Worm (Caenorhabditis elegans) whole organism, L2 larva: ENCODE data around the gene F46G11.6.

ENCODE experiments used
- ZK546.5 ChIP-seq: sonication (generic microtip); optimal IDR thresholded peaks from 2 replicates; lab custom pipeline; 2017; ENCODE audit warnings: missing biosample characterization, missing genetic modification characterization
- aly-2 ChIP-seq: fragments of 150-350 bp; optimal IDR thresholded peaks from 2 replicates; lab custom pipeline; 2014; ENCODE audit warnings: missing biosample characterization, missing genetic modification characterization
- ama-1 ChIP-seq: fragments of 150-350 bp; optimal IDR thresholded peaks from 2 replicates; lab custom pipeline; 2018; ENCODE audit warnings: inconsistent platforms
- crh-2 ChIP-seq: sonication (generic microtip); optimal IDR thresholded peaks from 2 replicates; lab custom pipeline; 2017; ENCODE audit warnings: missing biosample characterization, missing genetic modification characterization
- lin-39 ChIP-seq: fragments of 150-350 bp; optimal IDR thresholded peaks from 2 replicates; lab custom pipeline; 2014; ENCODE audit warnings: missing biosample characterization, missing genetic modification reagents, missing genetic modification characterization
- nhr-11 ChIP-seq: fragments of 150-350 bp; optimal IDR thresholded peaks from 2 replicates; lab custom pipeline; 2014; ENCODE audit warnings: missing biosample characterization, missing genetic modification characterization
- sem-4 ChIP-seq: fragments of 150-350 bp; optimal IDR thresholded peaks from 2 replicates; lab custom pipeline; 2014; ENCODE audit warnings: missing biosample characterization, missing genetic modification reagents, missing genetic modification characterization
- unc-55 ChIP-seq: fragments of 150-350 bp; sonication (generic microtip); optimal IDR thresholded peaks from 3 replicates; lab custom pipeline; 2014; ENCODE audit warnings: missing biosample characterization, missing genetic modification reagents, missing genetic modification characterization
- ztf-4 ChIP-seq: fragments of 150-350 bp; optimal IDR thresholded peaks from 2 replicates; lab custom pipeline; 2014; ENCODE audit warnings: missing biosample characterization, missing genetic modification characterization

DNA sequence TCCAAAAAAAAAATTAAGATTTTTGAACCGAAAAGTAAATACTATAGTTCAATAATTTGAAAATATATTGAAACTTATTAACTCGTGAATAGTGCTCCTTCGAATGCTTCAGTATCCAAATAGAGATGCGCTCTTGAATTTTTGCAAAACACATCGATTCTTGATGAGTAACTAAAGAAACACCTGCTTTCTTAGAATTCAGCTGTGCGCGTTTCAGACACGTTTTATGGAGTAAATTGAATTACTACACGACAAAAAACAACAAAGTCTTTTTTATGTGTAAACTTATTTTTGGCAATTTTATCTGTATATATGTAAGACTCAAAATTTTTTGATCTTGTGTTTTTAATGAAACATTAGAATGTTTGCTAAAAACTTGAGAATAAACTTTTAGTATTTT lies 50.2 kb downstream of the F46G11.6 start:
- TF ChIP-seq unc-55 (GFP tag; lab: Kevin White, UChicago) (no peak), ama-1 (lab: Kevin White, UChicago) (no peak), ZK546.5 (tag; lab: Kevin White, UChicago) (no peak), nhr-11 (tag; lab: Kevin White, UChicago) (no peak), crh-2 (tag; lab: Kevin White, UChicago) (no peak), sem-4 (no peak), lin-39 (tag; lab: Kevin White, UChicago) (no peak), ztf-4 (no peak), aly-2 (tag; lab: Kevin White, UChicago) (no peak)
